Worm (Caenorhabditis elegans) whole organism, L1 larva: ENCODE measurements around the gene pals-23.

Experiments used
- irx-1 ChIP-seq: sonication (generic microtip); optimal IDR thresholded peaks from 2 replicates; lab custom pipeline; 2016; ENCODE audit warnings: missing genetic modification characterization, missing compliant biosample characterization
- nhr-28 ChIP-seq: fragments of 150-350 bp; optimal IDR thresholded peaks from 2 replicates; lab custom pipeline; 2014; ENCODE audit warnings: missing biosample characterization, missing genetic modification characterization
- pax-3 ChIP-seq: fragments of 200-800 bp; sonication (Bioruptor generic); optimal IDR thresholded peaks from 2 replicates; lab custom pipeline; 2018; ENCODE audit warnings: mild to moderate bottlenecking, missing genetic modification characterization, moderate library complexity, missing compliant biosample characterization
- sup-37 ChIP-seq: fragments of 200-800 bp; sonication (Bioruptor generic); optimal IDR thresholded peaks from 2 replicates; lab custom pipeline; 2018; ENCODE audit warnings: mild to moderate bottlenecking, missing genetic modification characterization, missing compliant biosample characterization
- unc-62 ChIP-seq: fragments of 150-350 bp; optimal IDR thresholded peaks from 2 replicates; lab custom pipeline; 2014; ENCODE audit warnings: missing biosample characterization, missing genetic modification reagents, missing genetic modification characterization
- zag-1 ChIP-seq: fragments of 150-350 bp; optimal IDR thresholded peaks from 2 replicates; lab custom pipeline; 2014; ENCODE audit warnings: missing biosample characterization, missing genetic modification characterization

pals-23 gene

ce11 chrIII:175733-176132, 51.2 kb downstream of the pals-23 start, which contains the start of gene clec-148:
TSS of gene clec-148 (minus strand) at chrIII:175833.
- TF ChIP-seq sup-37 (GFP tag; lab: Kevin White, UChicago) (no peak), irx-1 (tag; lab: Kevin White, UChicago) (no peak), zag-1 (tag; lab: Kevin White, UChicago) (no peak), nhr-28 (tag; lab: Kevin White, UChicago) (no peak), unc-62 (GFP tag; lab: Kevin White, UChicago) (no peak), pax-3 (tag; lab: Kevin White, UChicago) (no peak)
- TF ChIP-seq, all 84 proteins: peak for 0
